Fruit fly (Drosophila melanogaster) whole organism, prepupa: ENCODE measurements around the gene Brd.
A peak's percentile ranks its signal among the peaks of the same experiment; 100 is the strongest.

Source experiments
- Blimp-1 ChIP-seq: fragments of 200-800 bp; sonication (Bioruptor generic); optimal IDR thresholded peaks from 3 replicates; lab custom pipeline; 2017; ENCODE audit warnings: missing biosample characterization, missing genetic modification characterization, mild to moderate bottlenecking, moderate library complexity, missing genetic modification reagents
- CG10631 ChIP-seq: fragments of 200-800 bp; sonication (Bioruptor generic); optimal IDR thresholded peaks from 2 replicates; lab custom pipeline; 2016; ENCODE audit warnings: missing biosample characterization, missing genetic modification characterization
- CG11762 ChIP-seq: fragments of 200-800 bp; sonication (Bioruptor generic); optimal IDR thresholded peaks from 3 replicates; lab custom pipeline; 2016; ENCODE audit warnings: missing biosample characterization, missing genetic modification characterization; ENCODE audit not compliant: insufficient read depth
- CG11902 ChIP-seq: fragments of 200-800 bp; sonication (Bioruptor generic); optimal IDR thresholded peaks from 3 replicates; lab custom pipeline; 2016; ENCODE audit warnings: missing biosample characterization, missing genetic modification characterization
- CG31627 ChIP-seq: fragments of 200-800 bp; sonication (Bioruptor generic); optimal IDR thresholded peaks from 3 replicates; lab custom pipeline; 2016; ENCODE audit warnings: missing biosample characterization, missing genetic modification characterization
- CG32006 ChIP-seq: fragments of 200-800 bp; sonication (Bioruptor generic); optimal IDR thresholded peaks from 3 replicates; lab custom pipeline; 2017; ENCODE audit warnings: missing biosample characterization, mild to moderate bottlenecking, missing genetic modification characterization
- CG3919 ChIP-seq: fragments of 200-800 bp; sonication (Bioruptor generic); optimal IDR thresholded peaks from 3 replicates; lab custom pipeline; 2016; ENCODE audit warnings: missing biosample characterization, missing genetic modification characterization
- CG6163 ChIP-seq: fragments of 200-800 bp; sonication (Bioruptor generic); IDR thresholded peaks from 3 replicates; pipeline ENCODE4 v1.3.6; 2022; ENCODE audit warnings: missing biosample characterization, missing genetic modification characterization
- CG6808 ChIP-seq: fragments of 200-800 bp; sonication (Bioruptor generic); optimal IDR thresholded peaks from 3 replicates; lab custom pipeline; 2017; ENCODE audit warnings: missing biosample characterization, missing genetic modification characterization, mild to moderate bottlenecking, moderate library complexity, missing genetic modification reagents
- CG7368 ChIP-seq: fragments of 200-800 bp; sonication (Bioruptor generic); optimal IDR thresholded peaks from 3 replicates; lab custom pipeline; 2016; ENCODE audit warnings: missing biosample characterization, missing genetic modification characterization
- CG8319 ChIP-seq: fragments of 200-800 bp; sonication (Bioruptor generic); optimal IDR thresholded peaks from 3 replicates; lab custom pipeline; 2016; ENCODE audit warnings: missing biosample characterization, missing genetic modification characterization
- CG8632 ChIP-seq: fragments of 200-800 bp; sonication (Bioruptor generic); optimal IDR thresholded peaks from 3 replicates; lab custom pipeline; 2016; ENCODE audit warnings: missing biosample characterization, missing genetic modification characterization
- CG9139 ChIP-seq: fragments of 200-800 bp; sonication (Bioruptor generic); optimal IDR thresholded peaks from 3 replicates; lab custom pipeline; 2017; ENCODE audit warnings: missing biosample characterization, mild to moderate bottlenecking, missing genetic modification characterization
- Eip78C ChIP-seq: fragments of 200-800 bp; sonication (Bioruptor generic); peaks from one replicate; lab custom pipeline; 2016; ENCODE audit warnings: missing biosample characterization, missing genetic modification characterization
- Eip93F ChIP-seq: fragments of 200-800 bp; sonication (Bioruptor generic); optimal IDR thresholded peaks from 2 replicates; lab custom pipeline; 2016; ENCODE audit warnings: missing biosample characterization, mild to moderate bottlenecking, missing genetic modification characterization
- Ets21C ChIP-seq: fragments of 200-800 bp; sonication (Bioruptor generic); optimal IDR thresholded peaks from 3 replicates; lab custom pipeline; 2016; ENCODE audit warnings: missing biosample characterization, missing genetic modification characterization
- Ets96B ChIP-seq: fragments of 200-800 bp; optimal IDR thresholded peaks from 2 replicates; lab custom pipeline; 2019; ENCODE audit warnings: missing biosample characterization, mild to moderate bottlenecking, missing genetic modification characterization, moderate library complexity
- Hr39 ChIP-seq: fragments of 200-800 bp; sonication (Bioruptor generic); optimal IDR thresholded peaks from 2 replicates; lab custom pipeline; 2016; ENCODE audit warnings: missing biosample characterization, missing genetic modification characterization
- Hr4 ChIP-seq: fragments of 200-800 bp; sonication (Bioruptor generic); optimal IDR thresholded peaks from 3 replicates; lab custom pipeline; 2016; ENCODE audit warnings: missing biosample characterization, missing genetic modification characterization
- Smox ChIP-seq: fragments of 200-800 bp; sonication (Bioruptor generic); optimal IDR thresholded peaks from 3 replicates; lab custom pipeline; 2016; ENCODE audit warnings: missing biosample characterization, missing genetic modification characterization
- Sox102F ChIP-seq: fragments of 200-800 bp; sonication (Bioruptor generic); optimal IDR thresholded peaks from 2 replicates; lab custom pipeline; 2016; ENCODE audit warnings: missing biosample characterization, mild to moderate bottlenecking, missing genetic modification characterization
- acj6 ChIP-seq: fragments of 200-800 bp; sonication (Bioruptor generic); optimal IDR thresholded peaks from 3 replicates; lab custom pipeline; 2016; ENCODE audit warnings: missing biosample characterization, missing genetic modification characterization
- dac ChIP-seq: fragments of 200-800 bp; sonication (Bioruptor generic); optimal IDR thresholded peaks from 2 replicates; lab custom pipeline; 2017; ENCODE audit warnings: missing biosample characterization, mild to moderate bottlenecking, missing genetic modification characterization
- dsx ChIP-seq: fragments of 200-800 bp; optimal IDR thresholded peaks from 3 replicates; lab custom pipeline; 2019; ENCODE audit warnings: missing biosample characterization, mild to moderate bottlenecking, missing genetic modification characterization, moderate library complexity; ENCODE audit not compliant: poor library complexity, severe bottlenecking
- esn ChIP-seq: fragments of 200-800 bp; sonication (Bioruptor generic); optimal IDR thresholded peaks from 2 replicates; lab custom pipeline; 2016; ENCODE audit warnings: missing biosample characterization, mild to moderate bottlenecking, missing genetic modification characterization, moderate library complexity
- fd59A ChIP-seq: fragments of 200-800 bp; sonication (Bioruptor generic); optimal IDR thresholded peaks from 2 replicates; lab custom pipeline; 2017; ENCODE audit warnings: missing biosample characterization, mild to moderate bottlenecking, missing genetic modification characterization, missing genetic modification reagents
- fd85E ChIP-seq: fragments of 200-800 bp; sonication (Bioruptor generic); optimal IDR thresholded peaks from 3 replicates; lab custom pipeline; 2016; ENCODE audit warnings: missing biosample characterization, missing genetic modification characterization
- fkh ChIP-seq: fragments of 200-800 bp; sonication (Bioruptor generic); optimal IDR thresholded peaks from 3 replicates; lab custom pipeline; 2017; ENCODE audit warnings: missing biosample characterization, mild to moderate bottlenecking, missing genetic modification characterization, moderate library complexity
- pdm3 ChIP-seq: fragments of 200-800 bp; sonication (Bioruptor generic); optimal IDR thresholded peaks from 3 replicates; lab custom pipeline; 2016; ENCODE audit warnings: missing biosample characterization, missing genetic modification characterization
- ss ChIP-seq, 2 experiments: fragments of 200-800 bp; sonication (Bioruptor generic); optimal IDR thresholded peaks; 2 replicates in 1 of 2; 3 replicates in 1 of 2; lab custom pipeline; 2017 to 2018; ENCODE audit warnings: mild to moderate bottlenecking in 2 of 2, missing biosample characterization in 2 of 2, missing genetic modification characterization in 2 of 2, moderate library complexity in 1 of 2
- svp ChIP-seq: fragments of 200-800 bp; sonication (Bioruptor generic); peaks from one replicate; lab custom pipeline; 2016; ENCODE audit warnings: missing biosample characterization, missing genetic modification characterization

The Brd gene

DNA sequence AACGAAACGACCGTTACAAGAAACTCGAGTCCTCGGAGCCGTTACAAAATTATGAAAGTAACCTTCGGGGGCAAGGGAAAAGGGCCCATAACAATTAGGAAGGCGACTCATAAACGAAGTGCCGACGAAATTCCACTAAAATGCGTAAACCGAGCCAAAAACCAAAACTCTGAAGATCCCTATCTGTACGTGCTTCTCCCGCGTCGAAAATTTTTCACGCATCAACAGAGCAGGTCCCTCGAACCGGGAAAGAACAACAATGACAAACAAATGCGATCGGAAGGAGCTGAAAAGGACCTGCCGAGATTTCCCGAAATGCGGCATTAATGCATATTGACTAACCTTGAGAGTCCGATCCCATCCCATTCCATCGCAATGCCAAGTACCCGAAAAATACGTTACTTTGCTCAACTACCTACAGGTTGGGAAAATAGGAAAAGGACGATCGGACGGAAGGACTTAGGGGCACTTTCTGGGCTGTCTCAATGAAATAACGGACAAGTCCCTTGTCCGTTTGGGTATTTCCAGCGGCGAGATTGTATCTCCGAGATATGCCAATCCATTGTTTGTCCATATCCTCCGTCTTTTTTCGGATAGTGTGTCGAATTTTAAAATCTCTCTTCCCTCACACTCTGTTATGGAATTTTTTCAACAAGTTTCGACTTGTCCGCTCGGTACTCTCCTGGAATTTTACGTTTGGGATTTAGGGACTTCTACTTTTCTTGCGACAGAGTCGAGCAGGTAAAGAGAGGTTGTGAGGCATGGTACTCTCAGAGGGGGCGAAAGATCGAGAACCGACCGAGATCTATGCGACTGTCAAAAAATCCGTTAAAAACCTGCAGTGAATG, 4.6 kb upstream of the Brd start:
- TF ChIP-seq Blimp-1 (GFP tag; lab: Kevin White, UChicago): no peak
- no peak for TF ChIP-seq CG9139 (GFP tag; lab: Kevin White, UChicago)
- no peak for TF ChIP-seq Eip78C (GFP tag; lab: Kevin White, UChicago)
- TF ChIP-seq Hr4 (GFP tag; lab: Kevin White, UChicago): no peak
- TF ChIP-seq CG11762 (GFP tag; lab: Kevin White, UChicago): no peak
- TF ChIP-seq CG3919 (GFP tag; lab: Kevin White, UChicago): no peak
- TF ChIP-seq CG6163 (GFP tag; lab: Robert Waterston, UW): no peak
- TF ChIP-seq CG8632 (GFP tag; lab: Kevin White, UChicago): no peak
- no peak for TF ChIP-seq fkh (GFP tag; lab: Kevin White, UChicago)
- TF ChIP-seq Smox (GFP tag; lab: Kevin White, UChicago): no peak
- no peak for TF ChIP-seq acj6
- TF ChIP-seq pdm3 (GFP tag; lab: Kevin White, UChicago): no peak
- TF ChIP-seq fd85E (GFP tag; lab: Kevin White, UChicago): no peak
- TF ChIP-seq CG11902 (GFP tag; lab: Kevin White, UChicago): no peak
- TF ChIP-seq CG7368: no peak

DNA sequence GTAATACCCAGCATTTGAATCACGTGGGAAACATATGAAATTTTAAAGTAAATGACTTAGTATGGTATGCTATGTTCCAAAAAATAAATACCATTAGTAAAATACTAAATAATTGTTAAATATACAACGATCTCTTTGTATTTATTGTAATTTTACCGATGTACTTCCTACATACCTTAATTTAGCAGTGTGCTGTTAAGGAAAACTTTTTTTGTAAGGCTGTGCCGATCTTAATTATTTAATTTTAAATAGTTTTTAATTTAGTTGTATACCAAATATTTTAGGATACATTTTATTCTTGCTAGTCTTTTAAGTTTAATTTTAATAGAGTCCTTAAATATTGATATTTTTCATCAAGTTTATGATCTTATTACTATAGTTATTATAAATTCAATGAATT, 3.9 kb upstream of the Brd start:
- TF ChIP-seq Eip93F (GFP tag; lab: Kevin White, UChicago) (no peak), svp (GFP tag; lab: Kevin White, UChicago) (peak; percentile 28), pdm3 (GFP tag; lab: Kevin White, UChicago) (no peak), esn (GFP tag; lab: Kevin White, UChicago) (no peak), Eip78C (GFP tag; lab: Kevin White, UChicago) (no peak)
- TF ChIP-seq, all 60 proteins: peak for 1

DNA sequence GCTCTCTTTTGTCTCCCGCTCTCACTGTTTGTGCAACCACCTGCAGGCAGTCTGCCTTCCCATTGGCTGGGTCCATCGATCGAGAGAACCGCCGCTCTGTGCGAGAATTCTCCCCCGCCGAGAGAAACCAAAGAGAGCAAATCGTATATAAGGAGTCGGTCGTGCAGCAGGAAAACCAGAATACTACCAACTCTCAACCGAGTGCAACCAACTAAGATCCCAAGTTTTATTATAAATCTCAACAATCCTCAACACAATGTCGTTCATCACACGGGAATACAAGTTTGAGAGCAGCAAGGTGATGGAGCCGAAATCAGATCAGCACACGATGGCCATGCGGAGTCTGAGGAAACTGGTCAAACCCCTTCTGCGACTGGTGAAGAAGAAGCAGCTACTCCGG, 3.3 kb upstream of the Brd start, which contains the start of gene Tom:
Gene Tom (plus strand): TSS at position 174 of the 400 bp plus-strand sequence.
- no peak for TF ChIP-seq Hr39 (GFP tag; lab: Kevin White, UChicago)
- TF ChIP-seq Sox102F (GFP tag; lab: Kevin White, UChicago): peak; percentile 38
- peak; percentile 80 for TF ChIP-seq dsx
- TF ChIP-seq ss (GFP tag; optimal IDR thresholded peaks at IDR 0.05; lab: Kevin White, UChicago): peak in 1 of 2 experiments; percentile 37
- no peak for TF ChIP-seq Ets96B (tag; lab: Kevin White, UChicago)

DNA sequence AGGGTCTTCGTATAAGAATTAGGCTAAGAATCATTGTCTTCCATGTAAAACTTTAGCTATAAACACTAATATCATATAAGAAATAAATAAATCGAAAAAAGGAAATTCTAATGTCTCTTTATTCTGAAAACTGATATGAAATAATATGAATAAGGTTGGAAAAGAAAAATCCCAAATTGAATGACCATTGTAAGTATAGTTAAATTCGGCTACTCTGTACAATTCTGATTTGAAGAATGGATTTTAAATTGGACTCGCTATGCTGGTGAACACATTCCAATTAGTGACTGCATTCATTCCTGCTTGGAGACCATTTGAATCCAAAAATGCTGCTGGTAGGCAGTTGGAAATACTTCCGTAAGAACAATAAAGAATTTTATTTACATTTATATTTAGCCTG, 2.3 kb upstream of the Brd start:
- TF ChIP-seq CG8319 (no peak), fkh (GFP tag; lab: Kevin White, UChicago) (no peak), Sox102F (GFP tag; lab: Kevin White, UChicago) (no peak), Ets21C (GFP tag; lab: Kevin White, UChicago) (no peak), dac (GFP tag; lab: Kevin White, UChicago) (no peak), fd59A (no peak), Hr4 (GFP tag; lab: Kevin White, UChicago) (no peak), CG11762 (GFP tag; lab: Kevin White, UChicago) (no peak), CG6808 (no peak), Eip93F (GFP tag; lab: Kevin White, UChicago) (no peak), CG10631 (GFP tag; lab: Kevin White, UChicago) (no peak), CG32006 (GFP tag; lab: Kevin White, UChicago) (no peak), ss (GFP tag; optimal IDR thresholded peaks at IDR 0.05; lab: Kevin White, UChicago) (no peak), CG31627 (no peak)
